Worm (Caenorhabditis elegans) whole organism, L4 larva: ENCODE data around the gene btb-20.
A peak's percentile ranks its signal among the peaks of the same experiment; 100 is the strongest.

ENCODE experiments used
- D1046.2 ChIP-seq: fragments of 200-800 bp; sonication (Bioruptor generic); IDR thresholded peaks from 2 replicates; pipeline ENCODE4 v1.3.6; 2022; ENCODE audit warnings: missing genetic modification characterization, missing compliant biosample characterization
- F26F4.8 ChIP-seq: fragments of 200-800 bp; sonication (Bioruptor generic); conservative IDR thresholded peaks from 2 replicates; pipeline ENCODE4 v1.3.6; 2022; ENCODE audit warnings: missing genetic modification characterization, missing compliant biosample characterization
- F37D6.2 ChIP-seq: sonication (generic microtip); optimal IDR thresholded peaks from 2 replicates; lab custom pipeline; 2016; ENCODE audit warnings: mild to moderate bottlenecking, missing genetic modification characterization, missing compliant biosample characterization
- aha-1 ChIP-seq: fragments of 150-350 bp; peaks from one replicate; lab custom pipeline; 2014; ENCODE audit warnings: missing biosample characterization, missing genetic modification characterization
- ceh-20 ChIP-seq: fragments of 200-800 bp; sonication (Bioruptor generic); IDR thresholded peaks from 2 replicates; pipeline ENCODE4 v1.3.6; 2022; ENCODE audit warnings: missing genetic modification reagents, missing genetic modification characterization, missing compliant biosample characterization
- ceh-44 ChIP-seq: fragments of 200-800 bp; sonication (Bioruptor generic); IDR thresholded peaks from 2 replicates; pipeline ENCODE4 v1.3.6; 2022; ENCODE audit warnings: missing genetic modification reagents, missing genetic modification characterization, missing compliant biosample characterization
- daf-16 ChIP-seq, 3 experiments: sonication (generic microtip); optimal IDR thresholded peaks; 2 replicates each; lab custom pipeline; 2016 to 2017; ENCODE audit warnings: missing genetic modification characterization in 3 of 3, missing genetic modification reagents in 3 of 3, mild to moderate bottlenecking in 2 of 3, missing compliant biosample characterization in 2 of 3, missing biosample characterization in 1 of 3, moderate library complexity in 1 of 3
- dpl-1 ChIP-seq: fragments of 150-350 bp; optimal IDR thresholded peaks from 2 replicates; lab custom pipeline; 2014; ENCODE audit warnings: missing biosample characterization, missing genetic modification reagents, missing genetic modification characterization
- duxl-1 ChIP-seq: sonication (generic microtip); optimal IDR thresholded peaks from 2 replicates; lab custom pipeline; 2016; ENCODE audit warnings: mild to moderate bottlenecking, missing genetic modification characterization, moderate library complexity, missing compliant biosample characterization; ENCODE audit not compliant: poor library complexity
- dve-1 ChIP-seq: sonication (generic microtip); optimal IDR thresholded peaks from 2 replicates; lab custom pipeline; 2017; ENCODE audit warnings: antibody characterized with exemption, mild to moderate bottlenecking, missing genetic modification characterization, missing compliant biosample characterization; ENCODE audit not compliant: insufficient read depth
- egl-43 ChIP-seq: fragments of 200-800 bp; sonication (Bioruptor generic); IDR thresholded peaks from 2 replicates; pipeline ENCODE4 v1.3.6; 2022; ENCODE audit warnings: missing genetic modification reagents, missing genetic modification characterization, missing compliant biosample characterization
- gei-8 ChIP-seq: fragments of 200-800 bp; sonication (Bioruptor generic); optimal IDR thresholded peaks from 2 replicates; lab custom pipeline; 2018; ENCODE audit warnings: mild to moderate bottlenecking, missing genetic modification characterization, missing compliant biosample characterization
- hif-1 ChIP-seq, 2 experiments: sonication (generic microtip); optimal IDR thresholded peaks; 2 replicates each; lab custom pipeline; 2016 to 2017; ENCODE audit warnings: missing compliant biosample characterization in 2 of 2, missing genetic modification characterization in 2 of 2, missing genetic modification reagents in 2 of 2, missing genotype in 2 of 2, mild to moderate bottlenecking in 1 of 2
- hlh-11 ChIP-seq: fragments of 200-800 bp; sonication (Bioruptor generic); optimal IDR thresholded peaks from 2 replicates; lab custom pipeline; 2018; ENCODE audit warnings: mild to moderate bottlenecking, missing genetic modification characterization, missing compliant biosample characterization
- hlh-30 ChIP-seq: sonication (generic microtip); optimal IDR thresholded peaks from 2 replicates; lab custom pipeline; 2017; ENCODE audit warnings: antibody characterized with exemption, mild to moderate bottlenecking, missing genetic modification characterization, missing compliant biosample characterization; ENCODE audit not compliant: insufficient read depth
- hmg-1.1 ChIP-seq: fragments of 200-800 bp; sonication (Bioruptor generic); IDR thresholded peaks from 2 replicates; pipeline ENCODE4 v1.3.6; 2022; ENCODE audit warnings: missing genetic modification reagents, missing genetic modification characterization, missing compliant biosample characterization
- lin-29 ChIP-seq: fragments of 200-800 bp; sonication (Bioruptor generic); IDR thresholded peaks from 2 replicates; pipeline ENCODE4 v1.3.6; 2022; ENCODE audit warnings: missing genetic modification reagents, missing genetic modification characterization, missing compliant biosample characterization
- lin-38 ChIP-seq: fragments of 200-800 bp; sonication (Bioruptor generic); IDR thresholded peaks from 2 replicates; pipeline ENCODE4 v1.3.6; 2022; ENCODE audit warnings: missing genetic modification reagents, missing genetic modification characterization, missing compliant biosample characterization
- lir-3 ChIP-seq: sonication (generic microtip); optimal IDR thresholded peaks from 2 replicates; lab custom pipeline; 2016; ENCODE audit warnings: mild to moderate bottlenecking, missing genetic modification characterization, missing compliant biosample characterization
- lsy-2 ChIP-seq, 2 experiments: fragments of 150-350 bp in 1 of 2; sonication (generic microtip) in 1 of 2; optimal IDR thresholded peaks; 2 replicates each; lab custom pipeline; 2014 to 2017; ENCODE audit warnings: missing biosample characterization in 2 of 2, missing genetic modification characterization in 2 of 2
- mep-1 ChIP-seq: fragments of 150-350 bp; sonication (generic microtip); optimal IDR thresholded peaks from 3 replicates; lab custom pipeline; 2014; ENCODE audit warnings: missing biosample characterization, missing genetic modification characterization
- mes-2 ChIP-seq: sonication (generic microtip); optimal IDR thresholded peaks from 2 replicates; lab custom pipeline; 2016; ENCODE audit warnings: missing genotype, mild to moderate bottlenecking, missing genetic modification characterization, missing compliant biosample characterization; ENCODE audit not compliant: poor library complexity, severe bottlenecking
- nhr-102 ChIP-seq: sonication (generic microtip); optimal IDR thresholded peaks from 2 replicates; lab custom pipeline; 2016; ENCODE audit warnings: mild to moderate bottlenecking, missing genetic modification characterization, moderate library complexity, missing compliant biosample characterization
- nhr-11 ChIP-seq: fragments of 150-350 bp; optimal IDR thresholded peaks from 2 replicates; lab custom pipeline; 2014; ENCODE audit warnings: missing biosample characterization, missing genetic modification characterization
- nhr-28 ChIP-seq: fragments of 150-350 bp; optimal IDR thresholded peaks from 2 replicates; lab custom pipeline; 2014; ENCODE audit warnings: missing biosample characterization, missing genetic modification characterization
- nhr-48 ChIP-seq: sonication (generic microtip); optimal IDR thresholded peaks from 2 replicates; lab custom pipeline; 2016; ENCODE audit warnings: mild to moderate bottlenecking, missing genetic modification characterization, missing compliant biosample characterization
- nhr-6 ChIP-seq: fragments of 150-350 bp; optimal IDR thresholded peaks from 2 replicates; lab custom pipeline; 2014; ENCODE audit warnings: missing biosample characterization, missing genetic modification characterization
- nhr-77 ChIP-seq: fragments of 150-350 bp; optimal IDR thresholded peaks from 2 replicates; lab custom pipeline; 2014; ENCODE audit warnings: missing biosample characterization, missing genetic modification characterization
- pha-4 ChIP-seq, 2 experiments: fragments of 150-350 bp in 1 of 2; fragments of 200-800 bp in 1 of 2; sonication (Bioruptor generic) in 1 of 2; IDR thresholded peaks in 1 of 2; optimal IDR thresholded peaks in 1 of 2; 2 replicates each; pipeline versions ENCODE4 v1.3.6 to Lab custom; 2014 to 2022; ENCODE audit warnings: missing genetic modification characterization in 2 of 2, missing genetic modification reagents in 2 of 2, missing biosample characterization in 1 of 2, missing compliant biosample characterization in 1 of 2
- pqm-1 ChIP-seq: sonication (generic microtip); optimal IDR thresholded peaks from 2 replicates; lab custom pipeline; 2017; ENCODE audit warnings: missing biosample characterization, missing genetic modification characterization
- rbr-2 ChIP-seq: sonication (generic microtip); optimal IDR thresholded peaks from 2 replicates; lab custom pipeline; 2016; ENCODE audit warnings: missing genotype, missing genetic modification characterization, missing compliant biosample characterization
- set-16 ChIP-seq: fragments of 200-800 bp; sonication (Bioruptor generic); IDR thresholded peaks from 2 replicates; pipeline ENCODE4 v1.3.6; 2022; ENCODE audit warnings: missing genetic modification reagents, missing genetic modification characterization, missing compliant biosample characterization
- spr-1 ChIP-seq: sonication (generic microtip); optimal IDR thresholded peaks from 2 replicates; lab custom pipeline; 2016; ENCODE audit warnings: mild to moderate bottlenecking, missing genetic modification characterization, missing compliant biosample characterization
- unc-130 ChIP-seq: sonication (generic microtip); optimal IDR thresholded peaks from 2 replicates; lab custom pipeline; 2016; ENCODE audit warnings: missing genetic modification reagents, missing genetic modification characterization, missing compliant biosample characterization
- unc-62 ChIP-seq, 3 experiments: fragments of 150-350 bp in 1 of 3; sonication (generic microtip); optimal IDR thresholded peaks in 2 of 3; peaks in 1 of 3; 1 replicate in 1 of 3; 2 replicates in 2 of 3; lab custom pipeline; 2014 to 2017; ENCODE audit warnings: missing biosample characterization in 3 of 3, missing genetic modification characterization in 3 of 3, missing genetic modification reagents in 3 of 3, missing genotype in 1 of 3
- vab-7 ChIP-seq: fragments of 200-800 bp; sonication (Bioruptor generic); IDR thresholded peaks from 2 replicates; pipeline ENCODE4 v1.3.6; 2022; ENCODE audit warnings: missing genetic modification reagents, missing genetic modification characterization, missing compliant biosample characterization
- zfp-2 ChIP-seq: sonication (generic microtip); optimal IDR thresholded peaks from 2 replicates; lab custom pipeline; 2016; ENCODE audit warnings: mild to moderate bottlenecking, missing genetic modification characterization, missing compliant biosample characterization
- ztf-11 ChIP-seq: fragments of 150-350 bp; optimal IDR thresholded peaks from 2 replicates; lab custom pipeline; 2014; ENCODE audit warnings: missing biosample characterization, missing genetic modification characterization
- ztf-7 ChIP-seq: fragments of 150-350 bp; optimal IDR thresholded peaks from 2 replicates; lab custom pipeline; 2014; ENCODE audit warnings: missing biosample characterization, missing genetic modification characterization

Gene btb-20

DNA sequence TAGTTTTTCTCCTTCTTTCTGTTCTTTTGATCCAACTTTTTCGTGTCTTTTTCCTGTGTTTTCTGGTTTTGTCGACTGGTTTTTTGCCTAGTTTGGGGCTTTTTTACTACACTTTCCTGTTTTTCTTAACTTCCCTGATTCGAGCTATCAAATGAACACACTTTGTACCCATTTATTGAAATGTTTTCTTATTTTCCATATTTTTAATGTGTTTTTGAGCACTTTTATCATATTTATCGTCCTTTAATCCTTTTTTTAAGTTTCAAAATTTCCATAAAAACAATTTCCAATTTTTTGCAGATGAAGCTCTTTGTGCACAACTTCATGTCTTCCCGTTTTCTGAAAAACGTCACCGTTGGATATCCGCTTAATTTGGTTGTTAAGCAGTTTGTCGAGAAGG lies 10.7 kb upstream of the btb-20 start, which contains the start of gene C04H5.1:
Gene C04H5.1 (plus strand): TSS at position 301 of the 400 bp plus-strand sequence.
- TF ChIP-seq aha-1 (tag; lab: Kevin White, UChicago) (peak; percentile 40), nhr-48 (tag; lab: Kevin White, UChicago) (no peak)

DNA sequence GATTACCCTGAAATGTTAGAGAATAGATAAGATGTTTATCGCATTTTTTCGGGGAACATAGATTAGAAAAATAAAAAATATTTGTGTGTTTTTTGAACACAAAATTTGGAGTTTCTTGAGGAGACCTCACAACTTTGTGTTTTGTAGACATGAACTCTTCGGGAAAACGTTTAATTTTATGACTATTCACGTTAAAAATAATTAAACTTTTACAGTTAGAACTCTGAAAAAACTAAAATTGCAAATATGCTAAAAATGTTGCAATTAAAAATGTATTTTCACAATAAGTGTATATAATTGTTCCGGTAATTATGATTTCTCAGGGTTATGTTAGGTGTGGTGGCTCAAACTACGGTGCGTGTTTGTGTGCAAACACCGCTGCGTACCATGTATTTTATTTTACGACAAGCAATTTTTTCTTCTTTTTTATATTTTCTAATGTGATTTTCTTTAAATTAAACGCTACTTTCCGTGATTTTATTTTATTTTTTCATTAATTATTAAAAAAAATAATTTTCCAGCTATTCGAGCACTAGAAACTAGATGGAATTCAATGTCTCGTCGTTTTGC lies 5.0 kb upstream of the btb-20 start, which contains the start of the genes F57C2.5 and spat-1:
Gene F57C2.5 (minus strand): TSS at position 7 of the 570 bp plus-strand sequence.
Gene spat-1 (plus strand): TSS at position 520 of the 570 bp plus-strand sequence.
- peak; percentile 29 for TF ChIP-seq ztf-7 (tag; lab: Kevin White, UChicago)
- no peak for TF ChIP-seq lin-29 (GFP tag; lab: Robert Waterston, UW)
- no peak for TF ChIP-seq D1046.2 (GFP tag; lab: Robert Waterston, UW)
- TF ChIP-seq lir-3: no peak
- peak; percentile 87 for TF ChIP-seq mes-2 (tag; lab: Kevin White, UChicago)
- TF ChIP-seq ceh-20 (GFP tag; lab: Robert Waterston, UW): 0 out of 2 replicates have a peak, but pooled peaks have one; percentile 16
- no peak for TF ChIP-seq zfp-2
- TF ChIP-seq hlh-11 (tag; lab: Kevin White, UChicago): peak; percentile 28
- TF ChIP-seq hif-1 (tag; optimal IDR thresholded peaks at IDR 0.05; lab: Kevin White, UChicago): peak in 1 of 2 experiments; percentile 86
- no peak for TF ChIP-seq gei-8 (GFP tag; lab: Kevin White, UChicago)
- no peak for TF ChIP-seq duxl-1 (tag; lab: Kevin White, UChicago)
- TF ChIP-seq egl-43: no peak
- peak; percentile 48 for TF ChIP-seq nhr-28 (tag; lab: Kevin White, UChicago)
- peak; percentile 10; the same call in 1 of the 2 replicates for TF ChIP-seq pha-4 (GFP tag; IDR thresholded peaks at IDR 0.05; lab: Robert Waterston, UW)
- TF ChIP-seq pha-4 (tag; optimal IDR thresholded peaks at IDR 0.05; lab: Kevin White, UChicago): peak; percentile 49
- peak; percentile 29 for TF ChIP-seq nhr-6 (tag; lab: Kevin White, UChicago)
- peak; percentile 86 to 98 for TF ChIP-seq lsy-2 (tag; optimal IDR thresholded peaks at IDR 0.05; lab: Kevin White, UChicago)
- peak; percentile 54 for TF ChIP-seq lin-38 (GFP tag; lab: Robert Waterston, UW)
- no peak for TF ChIP-seq nhr-102 (tag; lab: Kevin White, UChicago)
- TF ChIP-seq mep-1: peak; percentile 75
- peak; percentile 59; the same call in 1 of the 2 replicates for TF ChIP-seq vab-7 (GFP tag; lab: Robert Waterston, UW)
- TF ChIP-seq nhr-77: peak; percentile 94
- no peak for TF ChIP-seq set-16 (GFP tag; lab: Robert Waterston, UW)
- no peak for TF ChIP-seq daf-16 (GFP tag; optimal IDR thresholded peaks at IDR 0.05; lab: Kevin White, UChicago)
- TF ChIP-seq daf-16 (tag; optimal IDR thresholded peaks at IDR 0.05; lab: Kevin White, UChicago): peak; percentile 90
- peak; percentile 53; the same call in 1 of the 2 replicates for TF ChIP-seq hmg-1.1 (GFP tag; lab: Robert Waterston, UW)
- peak; percentile 45 for TF ChIP-seq nhr-11 (tag; lab: Kevin White, UChicago)
- no peak for TF ChIP-seq F26F4.8 (GFP tag; lab: Robert Waterston, UW)
- TF ChIP-seq pqm-1 (tag; lab: Kevin White, UChicago): peak; percentile 55
- TF ChIP-seq unc-130 (GFP tag; lab: Kevin White, UChicago): peak; percentile 88
- TF ChIP-seq ceh-44: peak; percentile 59; the same call in 1 of the 2 replicates
- TF ChIP-seq dpl-1 (GFP tag; lab: Kevin White, UChicago): peak; percentile 61
- TF ChIP-seq unc-62 (GFP tag; optimal IDR thresholded peaks at IDR 0.05 in 1 of 2; lab: Kevin White, UChicago): peak in 1 of 2 experiments; percentile 73
- TF ChIP-seq unc-62 (tag; optimal IDR thresholded peaks at IDR 0.05; lab: Kevin White, UChicago): no peak
- no peak for TF ChIP-seq ztf-11 (tag; lab: Kevin White, UChicago)
- TF ChIP-seq dve-1 (tag; lab: Kevin White, UChicago): peak; percentile 58
- peak; percentile 22 for TF ChIP-seq F37D6.2 (tag; lab: Kevin White, UChicago)
- TF ChIP-seq spr-1: peak; percentile 36
- peak; percentile 63 for TF ChIP-seq rbr-2 (tag; lab: Kevin White, UChicago)
- peak; percentile 26 for TF ChIP-seq hlh-30
